Worm (Caenorhabditis elegans) whole organism, young adult: ENCODE measurements around the gene H06I04.6.

ENCODE experiments used
- F22D6.2 ChIP-seq: sonication (generic microtip); optimal IDR thresholded peaks from 2 replicates; lab custom pipeline; 2016; ENCODE audit warnings: mild to moderate bottlenecking, missing genetic modification characterization, missing compliant biosample characterization
- ama-1 ChIP-seq, 3 experiments: fragments of 150-350 bp in 1 of 3; sonication (generic microtip) in 2 of 3; optimal IDR thresholded peaks; 2 replicates each; lab custom pipeline; 2014 to 2018; ENCODE audit warnings: missing biosample characterization in 2 of 3, missing genetic modification characterization in 2 of 3, missing genetic modification reagents in 2 of 3
- attf-3 ChIP-seq: fragments of 200-800 bp; sonication (Bioruptor generic); conservative IDR thresholded peaks from 2 replicates; pipeline ENCODE4 v1.3.6; 2022; ENCODE audit warnings: missing genetic modification reagents, missing genetic modification characterization, missing compliant biosample characterization
- rec-8 ChIP-seq, 2 experiments: sonication (generic microtip); optimal IDR thresholded peaks; 2 replicates each; lab custom pipeline; 2016; ENCODE audit warnings: mild to moderate bottlenecking in 2 of 2, missing genetic modification characterization in 2 of 2, missing genetic modification reagents in 2 of 2, missing genotype in 2 of 2, missing biosample characterization in 1 of 2, missing compliant biosample characterization in 1 of 2, moderate library complexity in 1 of 2
- tbp1 ChIP-seq: fragments of 200-800 bp; sonication (Bioruptor generic); optimal IDR thresholded peaks from 2 replicates; lab custom pipeline; 2018; ENCODE audit warnings: mild to moderate bottlenecking, missing genetic modification characterization, missing compliant biosample characterization

ce11 chrIII:3065876-3066509 lies 1.9 kb upstream of the H06I04.6 start:
- no peak for TF ChIP-seq tbp1 (GFP tag; lab: Kevin White, UChicago)
- TF ChIP-seq ama-1 (optimal IDR thresholded peaks at IDR 0.05; lab: Kevin White, UChicago): no peak
- TF ChIP-seq ama-1 (GFP tag; optimal IDR thresholded peaks at IDR 0.05; lab: Kevin White, UChicago): no peak
- TF ChIP-seq F22D6.2 (tag; lab: Kevin White, UChicago): no peak
- TF ChIP-seq rec-8 (tag; optimal IDR thresholded peaks at IDR 0.05; lab: Kevin White, UChicago): no peak
- TF ChIP-seq attf-3 (GFP tag; lab: Robert Waterston, UW): no peak
